Worm (Caenorhabditis elegans): ENCODE measurements around the gene F54F7.8.
A peak's percentile ranks its signal among the peaks of the same experiment; 100 is the strongest.

F54F7.8 gene

DNA sequence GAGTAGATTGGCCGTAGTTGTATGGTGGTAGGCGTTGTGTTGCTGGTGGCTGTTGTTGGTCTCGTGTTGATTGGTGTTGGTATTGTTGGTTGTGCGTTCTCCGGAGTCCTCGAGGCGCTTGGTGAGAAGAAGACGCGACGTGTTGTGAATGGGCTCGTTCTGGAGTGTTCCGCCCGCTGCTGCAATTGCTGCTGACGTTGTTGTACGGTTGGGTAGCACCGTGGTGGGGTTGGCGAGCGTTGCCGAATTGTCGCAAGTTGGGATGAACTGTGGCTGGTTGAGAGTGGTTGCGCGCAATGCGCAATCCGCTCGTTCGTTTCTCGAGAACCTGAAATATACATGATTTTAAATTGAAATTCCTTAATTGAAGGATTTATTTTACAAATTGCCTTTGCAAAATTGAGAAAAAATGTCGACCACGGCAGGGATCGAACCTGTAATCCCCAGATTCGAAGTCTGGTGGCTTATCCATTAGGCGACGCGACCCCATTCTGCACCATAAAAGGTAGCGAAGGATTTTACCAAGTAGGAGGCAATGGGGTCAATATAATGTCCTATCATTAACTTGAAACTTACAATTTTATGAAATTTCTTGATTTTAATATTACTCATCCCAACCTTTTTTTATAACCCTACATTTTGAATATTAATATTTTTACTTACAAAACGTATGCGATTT lies 48.5 kb downstream of the F54F7.8 start:
- TF ChIP-seq nhr-42 (GFP tag; IDR thresholded peaks at IDR 0.05) (no peak), D1046.2 (GFP tag; IDR thresholded peaks at IDR 0.05) (no peak), egl-43 (GFP tag; IDR thresholded peaks at IDR 0.05) (0 out of 2 replicates have a peak, but pooled peaks have one; percentile 26), cey-2 (tag; optimal IDR thresholded peaks at IDR 0.05; ENCODE audit: borderline replicate concordance, insufficient read depth) (no peak), unc-62 (GFP tag; optimal IDR thresholded peaks at IDR 0.05 in 1 of 2) (peak in 1 of 2 experiments; percentile 79), unc-62 (tag; optimal IDR thresholded peaks at IDR 0.05) (no peak), set-16 (GFP tag; IDR thresholded peaks at IDR 0.05) (peak; percentile 53), duxl-1 (tag; optimal IDR thresholded peaks at IDR 0.05; ENCODE audit: poor library complexity) (no peak), mdt-29 (GFP tag; IDR thresholded peaks at IDR 0.05) (no peak)

DNA sequence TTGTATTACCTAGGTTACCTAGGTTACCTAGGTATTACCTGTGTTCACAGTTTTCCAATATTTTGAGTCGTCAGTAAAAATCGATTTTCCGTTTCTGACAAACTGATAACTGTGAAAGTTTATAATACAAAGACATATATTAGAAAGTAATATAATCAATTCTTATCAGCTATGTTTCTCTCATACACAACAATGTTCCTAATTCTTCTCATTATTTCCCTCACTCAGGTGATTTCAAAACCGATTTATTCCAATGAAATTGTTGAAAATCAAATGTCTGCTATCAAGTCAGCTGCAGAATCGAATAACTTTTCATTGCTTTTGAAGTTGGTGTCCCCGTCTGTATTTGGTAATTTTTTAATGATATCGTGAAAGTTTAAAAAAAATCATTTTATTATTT lies 50.7 kb downstream of the F54F7.8 start, which contains the start of gene C34E11.4:
Gene C34E11.4 (plus strand): TSS at position 154 of the 400 bp plus-strand sequence.
- TF ChIP-seq F37D6.2 (tag; optimal IDR thresholded peaks at IDR 0.05) (no peak), nhr-28 (tag; optimal IDR thresholded peaks at IDR 0.05) (peak; percentile 6), aha-1 (tag) (no peak), daf-16 (GFP tag; optimal IDR thresholded peaks at IDR 0.05) (no peak), daf-16 (tag; optimal IDR thresholded peaks at IDR 0.05) (peak; percentile 55), unc-130 (GFP tag; optimal IDR thresholded peaks at IDR 0.05) (no peak)
